Fruit fly (Drosophila melanogaster): ENCODE results near the gene CG7156.

- TF ChIP-seq net (GFP tag; optimal IDR thresholded peaks at IDR 0.05) (no peak), CG11762 (GFP tag; optimal IDR thresholded peaks at IDR 0.05; ENCODE audit: insufficient read depth) (no peak), Smox (GFP tag; optimal IDR thresholded peaks at IDR 0.05) (no peak)
These were observed 46.7 kb upstream of the CG7156 start, which contains the start of gene CG7131 for dm6 chr3R:18288677-18289076.
